Worm (Caenorhabditis elegans) whole organism, L2 larva: Measurements from ENCODE around the gene D2062.5.

Source experiments
- aly-2 ChIP-seq: fragments of 150-350 bp; optimal IDR thresholded peaks from 2 replicates; lab custom pipeline; 2014; ENCODE audit warnings: missing biosample characterization, missing genetic modification characterization
- ama-1 ChIP-seq: fragments of 150-350 bp; optimal IDR thresholded peaks from 2 replicates; lab custom pipeline; 2018; ENCODE audit warnings: inconsistent platforms
- unc-39 ChIP-seq: fragments of 150-350 bp; optimal IDR thresholded peaks from 2 replicates; lab custom pipeline; 2014; ENCODE audit warnings: missing biosample characterization, missing genetic modification characterization

- TF ChIP-seq aly-2 (no peak), ama-1 (lab: Kevin White, UChicago) (no peak), unc-39 (tag; lab: Kevin White, UChicago) (no peak)
These were observed 15.5 kb downstream of the D2062.5 start, which contains the start of gene F22E5.9 for ce11 chrII:2638062-2638461.
